Fruit fly (Drosophila melanogaster) whole organism, embryonic: ENCODE data around the gene CG18213.

ENCODE experiments used
- Atf-2 ChIP-seq: fragments of 200-800 bp; sonication (Bioruptor generic); optimal IDR thresholded peaks from 2 replicates; lab custom pipeline; 2016; ENCODE audit warnings: missing biosample characterization, missing genetic modification characterization
- CG10543 ChIP-seq: fragments of 200-800 bp; sonication (Bioruptor generic); optimal IDR thresholded peaks from 3 replicates; lab custom pipeline; 2017; ENCODE audit warnings: missing biosample characterization, mild to moderate bottlenecking, missing genetic modification characterization, moderate library complexity
- CG13424 ChIP-seq: fragments of 200-800 bp; sonication (Bioruptor generic); optimal IDR thresholded peaks from 2 replicates; lab custom pipeline; 2019; ENCODE audit warnings: missing biosample characterization, mild to moderate bottlenecking, missing genetic modification characterization, moderate library complexity
- CG14667 ChIP-seq: fragments of 200-800 bp; sonication (Bioruptor generic); IDR thresholded peaks from 2 replicates; pipeline ENCODE4 v1.3.6; 2022; ENCODE audit warnings: missing biosample characterization, missing genetic modification characterization
- CG14860 ChIP-seq: fragments of 200-800 bp; sonication (Bioruptor generic); IDR thresholded peaks from 3 replicates; pipeline ENCODE4 v1.3.6; 2022; ENCODE audit warnings: missing biosample characterization, missing genetic modification characterization; ENCODE audit not compliant: partially characterized antibody
- CG14965 ChIP-seq: fragments of 200-800 bp; sonication (Bioruptor generic); optimal IDR thresholded peaks from 2 replicates; lab custom pipeline; 2016; ENCODE audit warnings: missing biosample characterization, missing genetic modification characterization, borderline replicate concordance
- CG1529 ChIP-seq: fragments of 200-800 bp; sonication (Bioruptor generic); optimal IDR thresholded peaks from 3 replicates; lab custom pipeline; 2018; ENCODE audit warnings: missing biosample characterization, missing genetic modification characterization
- CG17385 ChIP-seq: fragments of 200-800 bp; sonication (Bioruptor generic); optimal IDR thresholded peaks from 3 replicates; lab custom pipeline; 2018; ENCODE audit warnings: missing biosample characterization, mild to moderate bottlenecking, missing genetic modification characterization
- CG18764 ChIP-seq: fragments of 200-800 bp; sonication (Bioruptor generic); optimal IDR thresholded peaks from 3 replicates; lab custom pipeline; 2016; ENCODE audit warnings: missing biosample characterization, missing genetic modification characterization
- CG2199 ChIP-seq: fragments of 200-800 bp; sonication (Bioruptor generic); IDR thresholded peaks from 3 replicates; pipeline ENCODE4 v1.3.6; 2022; ENCODE audit warnings: missing biosample characterization, missing genetic modification characterization
- CG31441 ChIP-seq: fragments of 200-800 bp; sonication (Bioruptor generic); IDR thresholded peaks from 2 replicates; pipeline ENCODE4 v1.3.6; 2022; ENCODE audit warnings: missing biosample characterization, missing genetic modification characterization
- CG33557 ChIP-seq: fragments of 200-800 bp; sonication (Bioruptor generic); optimal IDR thresholded peaks from 2 replicates; lab custom pipeline; 2019; ENCODE audit warnings: missing biosample characterization, mild to moderate bottlenecking, missing genetic modification characterization, moderate library complexity
- CG4707 ChIP-seq: fragments of 200-800 bp; sonication (Bioruptor generic); optimal IDR thresholded peaks from 2 replicates; lab custom pipeline; 2018; ENCODE audit warnings: missing biosample characterization, mild to moderate bottlenecking, missing genetic modification characterization, moderate library complexity
- CG6854 ChIP-seq: fragments of 200-800 bp; sonication (Bioruptor generic); optimal IDR thresholded peaks from 3 replicates; lab custom pipeline; 2017; ENCODE audit warnings: missing biosample characterization, mild to moderate bottlenecking, missing genetic modification characterization
- CG8388 ChIP-seq: fragments of 200-800 bp; sonication (Bioruptor generic); optimal IDR thresholded peaks from 2 replicates; lab custom pipeline; 2019; ENCODE audit warnings: missing biosample characterization, mild to moderate bottlenecking, missing genetic modification characterization, moderate library complexity
- CoRest ChIP-seq: fragments of 200-800 bp; sonication (Bioruptor generic); optimal IDR thresholded peaks from 3 replicates; lab custom pipeline; 2018; ENCODE audit warnings: missing biosample characterization, mild to moderate bottlenecking, missing genetic modification characterization, moderate library complexity
- Eip74EF ChIP-seq, 2 experiments: fragments of 200-800 bp in 1 of 2; fragments of >200 bp in 1 of 2; sonication (Bioruptor generic) in 1 of 2; optimal IDR thresholded peaks; 2 replicates each; lab custom pipeline; 2017 to 2019; ENCODE audit warnings: missing biosample characterization in 2 of 2, missing genetic modification characterization in 2 of 2, mild to moderate bottlenecking in 1 of 2, moderate library complexity in 1 of 2
- HLH3B ChIP-seq: fragments of 200-800 bp; sonication (Bioruptor generic); IDR thresholded peaks from 2 replicates; pipeline ENCODE4 v1.3.6; 2022; ENCODE audit warnings: missing biosample characterization, missing genetic modification characterization
- HLH4C ChIP-seq: fragments of 200-800 bp; sonication (Bioruptor generic); IDR thresholded peaks from 3 replicates; pipeline ENCODE4 v1.3.6; 2022; ENCODE audit warnings: missing biosample characterization, missing genetic modification characterization; ENCODE audit not compliant: partially characterized antibody
- HmgD ChIP-seq: fragments of 200-800 bp; sonication (Bioruptor generic); optimal IDR thresholded peaks from 3 replicates; lab custom pipeline; 2016; ENCODE audit warnings: missing biosample characterization, missing genetic modification characterization
- Jarid2 ChIP-seq: fragments of 200-800 bp; sonication (Bioruptor generic); optimal IDR thresholded peaks from 3 replicates; lab custom pipeline; 2017; ENCODE audit warnings: mild to moderate bottlenecking, missing biosample characterization, missing genetic modification reagents, missing genetic modification characterization
- Max ChIP-seq: fragments of 200-800 bp; sonication (Bioruptor generic); optimal IDR thresholded peaks from 2 replicates; lab custom pipeline; 2016; ENCODE audit warnings: missing biosample characterization, mild to moderate bottlenecking, missing genetic modification characterization
- NFAT ChIP-seq: fragments of 200-800 bp; sonication (Bioruptor generic); IDR thresholded peaks from 2 replicates; pipeline ENCODE4 v1.3.6; 2022; ENCODE audit warnings: missing biosample characterization, missing genetic modification characterization
- Opbp ChIP-seq: fragments of 200-800 bp; sonication (Bioruptor generic); IDR thresholded peaks from 3 replicates; pipeline ENCODE4 v1.3.6; 2022; ENCODE audit warnings: missing biosample characterization, missing genetic modification characterization; ENCODE audit not compliant: partially characterized antibody
- chm ChIP-seq: fragments of 200-800 bp; sonication (Bioruptor generic); IDR thresholded peaks from 2 replicates; pipeline ENCODE4 v1.3.6; 2022; ENCODE audit warnings: missing biosample characterization, missing genetic modification characterization
- ci ChIP-seq: fragments of 200-800 bp; sonication (Bioruptor generic); IDR thresholded peaks from 3 replicates; pipeline ENCODE4 v1.3.6; 2022; ENCODE audit warnings: missing biosample characterization, missing genetic modification characterization
- grau ChIP-seq: fragments of 200-800 bp; optimal IDR thresholded peaks from 3 replicates; lab custom pipeline; 2019; ENCODE audit warnings: missing biosample characterization, mild to moderate bottlenecking, missing genetic modification characterization, moderate library complexity
- gsb-n ChIP-seq: fragments of 200-800 bp; sonication (Bioruptor generic); optimal IDR thresholded peaks from 3 replicates; lab custom pipeline; 2018; ENCODE audit warnings: missing biosample characterization, mild to moderate bottlenecking, missing genetic modification characterization
- hkb ChIP-seq, 2 experiments: fragments of 200-800 bp in 1 of 2; fragments of >200 bp in 1 of 2; sonication (Bioruptor generic) in 1 of 2; IDR thresholded peaks in 1 of 2; optimal IDR thresholded peaks in 1 of 2; 2 replicates each; pipeline versions ENCODE4 v1.3.6 to Lab custom; 2017 to 2022; ENCODE audit warnings: missing biosample characterization in 1 of 2, missing genetic modification characterization in 1 of 2
- ind ChIP-seq: fragments of 200-800 bp; sonication (Bioruptor generic); optimal IDR thresholded peaks from 3 replicates; lab custom pipeline; 2016; ENCODE audit warnings: missing biosample characterization, missing genetic modification characterization
- jumu ChIP-seq: fragments of 200-800 bp; sonication (Bioruptor generic); optimal IDR thresholded peaks from 3 replicates; lab custom pipeline; 2016; ENCODE audit warnings: missing biosample characterization, missing genetic modification characterization
- lab ChIP-seq: fragments of 200-800 bp; sonication (Bioruptor generic); optimal IDR thresholded peaks from 3 replicates; lab custom pipeline; 2017; ENCODE audit warnings: missing biosample characterization, missing genetic modification characterization, mild to moderate bottlenecking, moderate library complexity, missing genetic modification reagents
- lilli ChIP-seq: fragments of 200-800 bp; sonication (Bioruptor generic); optimal IDR thresholded peaks from 3 replicates; lab custom pipeline; 2016; ENCODE audit warnings: missing biosample characterization, missing genetic modification characterization
- lola ChIP-seq, 3 experiments: fragments of >200 bp in 2 of 3; fragments of 200-800 bp in 1 of 3; sonication (Bioruptor generic) in 1 of 3; optimal IDR thresholded peaks; 2 replicates each; lab custom pipeline; 2017 to 2019; ENCODE audit warnings: missing biosample characterization in 3 of 3, missing genetic modification characterization in 3 of 3, mild to moderate bottlenecking in 1 of 3, moderate library complexity in 1 of 3
- lov ChIP-seq, 2 experiments: fragments of 200-800 bp in 1 of 2; fragments of >200 bp in 1 of 2; sonication (Bioruptor generic) in 1 of 2; IDR thresholded peaks in 1 of 2; optimal IDR thresholded peaks in 1 of 2; 2 replicates in 1 of 2; 3 replicates in 1 of 2; pipeline versions ENCODE4 v1.3.6 to Lab custom; 2017 to 2022; ENCODE audit warnings: missing biosample characterization in 1 of 2, missing genetic modification characterization in 1 of 2
- mirr ChIP-seq: fragments of 200-800 bp; sonication (Bioruptor generic); optimal IDR thresholded peaks from 3 replicates; lab custom pipeline; 2018; ENCODE audit warnings: missing biosample characterization, mild to moderate bottlenecking, missing genetic modification characterization
- row ChIP-seq: fragments of 200-800 bp; sonication (Bioruptor generic); IDR thresholded peaks from 3 replicates; pipeline ENCODE4 v1.3.6; 2022; ENCODE audit warnings: missing biosample characterization, missing genetic modification characterization
- run ChIP-seq: fragments of 200-800 bp; sonication (Bioruptor generic); optimal IDR thresholded peaks from 3 replicates; lab custom pipeline; 2018; ENCODE audit warnings: missing biosample characterization, mild to moderate bottlenecking, missing genetic modification characterization
- sc ChIP-seq, 3 experiments: fragments of >200 bp in 2 of 3; fragments of 200-800 bp in 1 of 3; sonication (Bioruptor generic) in 1 of 3; optimal IDR thresholded peaks; 2 replicates in 2 of 3; 3 replicates in 1 of 3; lab custom pipeline; 2017; ENCODE audit warnings: mild to moderate bottlenecking in 1 of 3, missing biosample characterization in 1 of 3, missing genetic modification characterization in 1 of 3, missing genetic modification reagents in 1 of 3
- schlank ChIP-seq: fragments of 200-800 bp; sonication (Bioruptor generic); optimal IDR thresholded peaks from 2 replicates; lab custom pipeline; 2018; ENCODE audit warnings: missing biosample characterization, mild to moderate bottlenecking, missing genetic modification characterization
- sim ChIP-seq: fragments of 200-800 bp; sonication (Bioruptor generic); IDR thresholded peaks from 2 replicates; pipeline ENCODE4 v1.3.6; 2022; ENCODE audit warnings: missing biosample characterization, missing genetic modification characterization
- sisA ChIP-seq: fragments of 200-800 bp; sonication (Bioruptor generic); IDR thresholded peaks from 2 replicates; pipeline ENCODE4 v1.3.6; 2022; ENCODE audit warnings: missing biosample characterization, missing genetic modification characterization
- sug ChIP-seq: fragments of 200-800 bp; optimal IDR thresholded peaks from 2 replicates; lab custom pipeline; 2019; ENCODE audit warnings: missing biosample characterization, mild to moderate bottlenecking, missing genetic modification characterization, moderate library complexity
- tll ChIP-seq, 2 experiments: fragments of 200-800 bp in 1 of 2; fragments of >200 bp in 1 of 2; sonication (Bioruptor generic) in 1 of 2; optimal IDR thresholded peaks; 2 replicates each; lab custom pipeline; 2017 to 2019; ENCODE audit warnings: missing biosample characterization in 2 of 2, missing genetic modification characterization in 2 of 2, mild to moderate bottlenecking in 1 of 2, moderate library complexity in 1 of 2
- twi ChIP-seq: fragments of 200-800 bp; optimal IDR thresholded peaks from 2 replicates; lab custom pipeline; 2019; ENCODE audit warnings: missing biosample characterization, mild to moderate bottlenecking, missing genetic modification characterization, moderate library complexity
- unc-4 ChIP-seq: fragments of 200-800 bp; sonication (Bioruptor generic); IDR thresholded peaks from 2 replicates; pipeline ENCODE4 v1.3.6; 2022; ENCODE audit warnings: missing biosample characterization, missing genetic modification characterization; ENCODE audit not compliant: partially characterized antibody
- vfl ChIP-seq: fragments of 200-800 bp; sonication (Bioruptor generic); optimal IDR thresholded peaks from 2 replicates; lab custom pipeline; 2016; ENCODE audit warnings: missing biosample characterization, missing genetic modification characterization
- z ChIP-seq: fragments of 200-800 bp; sonication (Bioruptor generic); IDR thresholded peaks from 3 replicates; pipeline ENCODE4 v1.3.6; 2022; ENCODE audit warnings: missing biosample characterization, missing genetic modification characterization

The CG18213 gene

DNA sequence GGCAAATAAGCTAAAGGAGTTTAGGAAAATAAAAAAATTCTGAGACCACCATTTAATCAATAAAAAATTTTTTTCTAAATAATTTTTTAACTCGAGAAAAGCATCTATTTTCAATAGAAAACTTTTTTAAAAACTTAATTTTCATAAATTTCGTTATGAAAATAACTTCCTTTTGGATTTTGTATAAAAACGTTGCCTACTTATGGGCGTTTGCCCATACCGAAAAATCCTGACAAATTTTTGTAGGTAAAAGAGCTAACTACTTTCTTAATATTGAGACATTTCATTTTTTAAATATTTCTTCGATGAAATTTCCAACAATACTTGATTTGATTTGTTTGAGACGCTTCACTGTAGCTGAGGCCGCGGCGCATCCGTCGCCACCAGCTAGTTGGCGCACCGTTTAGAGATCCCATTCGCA is 20.3 kb upstream of the CG18213 start (continued):
- TF ChIP-seq unc-4 (GFP tag; lab: Robert Waterston, UW) (no peak), CG6854 (GFP tag; lab: Kevin White, UChicago) (no peak), HLH4C (GFP tag; lab: Robert Waterston, UW) (no peak), CG1529 (peak; percentile 46), lola (GFP tag; optimal IDR thresholded peaks at IDR 0.05; lab: Kevin White, UChicago) (peak in 1 of 3 experiments; percentile 53), lov (optimal IDR thresholded peaks at IDR 0.05; lab: Kevin White, UChicago) (no peak), lov (GFP tag; IDR thresholded peaks at IDR 0.05; lab: Robert Waterston, UW) (no peak), row (GFP tag; lab: Robert Waterston, UW) (peak; percentile 61), HLH3B (0 out of 2 replicates have a peak, but pooled peaks have one; percentile 25), ci (GFP tag; lab: Robert Waterston, UW) (0 out of 3 replicates have a peak, but pooled peaks have one; percentile 7), Opbp (GFP tag; lab: Robert Waterston, UW) (no peak), Max (GFP tag; lab: Kevin White, UChicago) (peak; percentile 56), twi (tag; lab: Kevin White, UChicago) (no peak), CG14860 (GFP tag; lab: Robert Waterston, UW) (no peak), grau (peak; percentile 91), CG18764 (GFP tag; lab: Kevin White, UChicago) (no peak), lilli (GFP tag; lab: Kevin White, UChicago) (peak; percentile 26), CG10543 (GFP tag; lab: Kevin White, UChicago) (no peak), Jarid2 (peak; percentile 16), sug (tag; lab: Kevin White, UChicago) (no peak), CG13424 (tag; lab: Kevin White, UChicago) (peak; percentile 60), jumu (GFP tag; lab: Kevin White, UChicago) (peak; percentile 17), CG14667 (GFP tag; lab: Robert Waterston, UW) (no peak), ind (GFP tag; lab: Kevin White, UChicago) (peak; percentile 48), sc (optimal IDR thresholded peaks at IDR 0.05; lab: Kevin White, UChicago) (no peak), sc (GFP tag; optimal IDR thresholded peaks at IDR 0.05; lab: Kevin White, UChicago) (peak; percentile 45), CG33557 (peak; percentile 20), Atf-2 (no peak), CG14965 (GFP tag; lab: Kevin White, UChicago) (no peak), HmgD (GFP tag; lab: Kevin White, UChicago) (no peak), CG8388 (GFP tag; lab: Kevin White, UChicago) (peak; percentile 44), vfl (GFP tag; lab: Kevin White, UChicago) (no peak), lab (peak; percentile 35), run (no peak), CoRest (tag; lab: Kevin White, UChicago) (peak; percentile 67), sisA (GFP tag; lab: Robert Waterston, UW) (0 out of 2 replicates have a peak, but pooled peaks have one; percentile 10), schlank (tag; lab: Kevin White, UChicago) (no peak), gsb-n (tag; lab: Kevin White, UChicago) (peak; percentile 32), z (no peak), mirr (GFP tag; lab: Kevin White, UChicago) (no peak), hkb (optimal IDR thresholded peaks at IDR 0.05; lab: Kevin White, UChicago) (no peak), hkb (GFP tag; IDR thresholded peaks at IDR 0.05; lab: Robert Waterston, UW) (no peak), chm (GFP tag; lab: Robert Waterston, UW) (no peak), CG31441 (peak; percentile 71), tll (GFP tag; optimal IDR thresholded peaks at IDR 0.05; lab: Kevin White, UChicago) (no peak), sim (no peak), Eip74EF (GFP tag; optimal IDR thresholded peaks at IDR 0.05; lab: Kevin White, UChicago) (peak in 1 of 2 experiments; percentile 21), CG4707 (GFP tag; lab: Kevin White, UChicago) (no peak), CG17385 (peak; percentile 50), NFAT (GFP tag; lab: Robert Waterston, UW) (no peak), CG2199 (GFP tag; lab: Robert Waterston, UW) (no peak)
